Fruit fly (Drosophila melanogaster) whole organism, embryonic: Measurements from ENCODE around the gene CG4218.

Source experiments
- CG13287 ChIP-seq: fragments of 200-800 bp; sonication (Bioruptor generic); IDR thresholded peaks from 2 replicates; pipeline ENCODE4 v1.3.6; 2022; ENCODE audit warnings: missing biosample characterization, missing genetic modification characterization; ENCODE audit not compliant: partially characterized antibody
- CG1602 ChIP-seq: fragments of 200-800 bp; sonication (Bioruptor generic); optimal IDR thresholded peaks from 3 replicates; lab custom pipeline; 2016; ENCODE audit warnings: missing biosample characterization, missing genetic modification characterization
- usp ChIP-seq: fragments of >200 bp; optimal IDR thresholded peaks from 2 replicates; lab custom pipeline; 2017; ENCODE audit warnings: missing biosample characterization, missing genetic modification characterization

dm6 chr2L:14532822-14533336 is 16.0 kb downstream of the CG4218 start:
- TF ChIP-seq CG13287 (GFP tag; lab: Robert Waterston, UW) (no peak), CG1602 (GFP tag; lab: Kevin White, UChicago) (no peak), usp (no peak)
